Worm (Caenorhabditis elegans) whole organism, L2 larva: ENCODE results near the gene mlp-1.

Source experiments
- egl-27 ChIP-seq: sonication (generic microtip); optimal IDR thresholded peaks from 3 replicates; lab custom pipeline; 2017; ENCODE audit warnings: missing biosample characterization, missing genetic modification reagents, missing genetic modification characterization
- nhr-10 ChIP-seq: sonication (generic microtip); optimal IDR thresholded peaks from 2 replicates; lab custom pipeline; 2017; ENCODE audit warnings: missing biosample characterization, missing genetic modification characterization
- nhr-11 ChIP-seq: fragments of 150-350 bp; optimal IDR thresholded peaks from 2 replicates; lab custom pipeline; 2014; ENCODE audit warnings: missing biosample characterization, missing genetic modification characterization
- nhr-25 ChIP-seq: fragments of 150-350 bp; sonication (generic microtip); optimal IDR thresholded peaks from 3 replicates; lab custom pipeline; 2014; ENCODE audit warnings: missing biosample characterization, missing genetic modification characterization
- nhr-77 ChIP-seq: fragments of 150-350 bp; optimal IDR thresholded peaks from 2 replicates; lab custom pipeline; 2014; ENCODE audit warnings: missing biosample characterization, missing genetic modification characterization
- zag-1 ChIP-seq: fragments of 150-350 bp; optimal IDR thresholded peaks from 2 replicates; lab custom pipeline; 2014; ENCODE audit warnings: missing biosample characterization, missing genetic modification characterization
- ztf-11 ChIP-seq: sonication (generic microtip); optimal IDR thresholded peaks from 2 replicates; lab custom pipeline; 2017; ENCODE audit warnings: missing biosample characterization, missing genetic modification characterization

- no peak for TF ChIP-seq zag-1
- no peak for TF ChIP-seq nhr-25
- TF ChIP-seq nhr-11 (tag; lab: Kevin White, UChicago) = no peak
- TF ChIP-seq egl-27 = no peak
- no peak for TF ChIP-seq nhr-77 (tag; lab: Kevin White, UChicago)
- TF ChIP-seq ztf-11 (tag; lab: Kevin White, UChicago) = no peak
- TF ChIP-seq nhr-10 (tag; lab: Kevin White, UChicago) = no peak
These were observed 8.9 kb downstream of the mlp-1 start, which contains the start of gene dct-6 for ce11 chrIII:5965839-5966463.
